Worm (Caenorhabditis elegans): ENCODE data around the gene tsp-3.
A peak's percentile ranks its signal among the peaks of the same experiment; 100 is the strongest.

The tsp-3 gene

ce11 chrIII:13169464-13169966, 43.0 kb upstream of the tsp-3 start, which contains the start of the genes snpc-1.2 and Y39E4B.5 (continued):
- no peak for TF ChIP-seq cebp-1 (GFP tag; IDR thresholded peaks at IDR 0.05)
- TF ChIP-seq cebp-1 (tag; optimal IDR thresholded peaks at IDR 0.05): no peak
- no peak for TF ChIP-seq rcor-1 (GFP tag; IDR thresholded peaks at IDR 0.05)

ce11 chrIII:13173687-13174086, 38.8 kb upstream of the tsp-3 start:
- TF ChIP-seq ama-1 (optimal IDR thresholded peaks at IDR 0.05) (no peak), ama-1 (GFP tag; optimal IDR thresholded peaks at IDR 0.05) (no peak), sea-2 (GFP tag; IDR thresholded peaks at IDR 0.05) (no peak), attf-6 (GFP tag; IDR thresholded peaks at IDR 0.05) (no peak), F33H1.4 (GFP tag; IDR thresholded peaks at IDR 0.05) (peak; percentile 53), akir-1 (GFP tag; optimal IDR thresholded peaks at IDR 0.05) (no peak), lsl-1 (GFP tag; optimal IDR thresholded peaks at IDR 0.05) (peak; percentile 89), gei-17 (GFP tag; optimal IDR thresholded peaks at IDR 0.05) (no peak), hlh-26 (GFP tag; conservative IDR thresholded peaks at IDR 0.05) (no peak), madf-6 (GFP tag; IDR thresholded peaks at IDR 0.05) (peak; percentile 66), cebp-2 (GFP tag; IDR thresholded peaks at IDR 0.05) (no peak), D2030.7 (GFP tag; IDR thresholded peaks at IDR 0.05) (0 out of 2 replicates have a peak, but pooled peaks have one; percentile 12), madf-8 (GFP tag; conservative IDR thresholded peaks at IDR 0.05) (no peak), Y95B8A.8 (GFP tag; IDR thresholded peaks at IDR 0.05) (no peak), lin-35 (GFP tag; optimal IDR thresholded peaks at IDR 0.05) (no peak), ets-4 (GFP tag; optimal IDR thresholded peaks at IDR 0.05) (no peak), K11D2.4 (GFP tag; IDR thresholded peaks at IDR 0.05) (no peak)

- TF ChIP-seq hlh-26 (GFP tag; conservative IDR thresholded peaks at IDR 0.05) (no peak), hsf-1 (GFP tag; IDR thresholded peaks at IDR 0.05) (no peak), cebp-1 (GFP tag; IDR thresholded peaks at IDR 0.05) (no peak), cebp-1 (tag; optimal IDR thresholded peaks at IDR 0.05) (no peak), T26A5.8 (tag; optimal IDR thresholded peaks at IDR 0.05) (no peak), zim-3 (tag; optimal IDR thresholded peaks at IDR 0.05) (no peak), rec-8 (tag; optimal IDR thresholded peaks at IDR 0.05) (no peak), ztf-3 (GFP tag; optimal IDR thresholded peaks at IDR 0.05) (no peak), Y79H2A.3 (GFP tag; conservative IDR thresholded peaks at IDR 0.05) (no peak), ceh-100 (GFP tag; IDR thresholded peaks at IDR 0.05) (no peak), ztf-18 (tag; optimal IDR thresholded peaks at IDR 0.05) (no peak), lsy-27 (tag; optimal IDR thresholded peaks at IDR 0.05; ENCODE audit: borderline replicate concordance, insufficient read depth) (no peak), rpc-1 (optimal IDR thresholded peaks at IDR 0.05) (no peak), rpc-1 (tag; optimal IDR thresholded peaks at IDR 0.05) (no peak), lin-54 (GFP tag; optimal IDR thresholded peaks at IDR 0.05) (no peak), dpl-1 (GFP tag; optimal IDR thresholded peaks at IDR 0.05) (no peak), unc-62 (GFP tag; optimal IDR thresholded peaks at IDR 0.05) (no peak), ZK185.1 (tag; optimal IDR thresholded peaks at IDR 0.05; ENCODE audit: poor library complexity, severe bottlenecking) (no peak)
Observed at ce11 chrIII:13176876-13177275, 35.6 kb upstream of the tsp-3 start.

- TF ChIP-seq cebp-1 (GFP tag; IDR thresholded peaks at IDR 0.05) (no peak), cebp-1 (tag; optimal IDR thresholded peaks at IDR 0.05) (peak; percentile 15), mel-28 (tag; optimal IDR thresholded peaks at IDR 0.05; ENCODE audit: borderline replicate concordance) (no peak), ZK185.1 (tag; optimal IDR thresholded peaks at IDR 0.05; ENCODE audit: poor library complexity, severe bottlenecking) (peak; percentile 10), attf-6 (GFP tag; IDR thresholded peaks at IDR 0.05) (no peak), nhr-80 (tag; optimal IDR thresholded peaks at IDR 0.05) (peak; percentile 9), hmg-1.2 (GFP tag; IDR thresholded peaks at IDR 0.05) (peak; percentile 70), lin-40 (tag; optimal IDR thresholded peaks at IDR 0.05) (peak; percentile 5), lin-54 (GFP tag; optimal IDR thresholded peaks at IDR 0.05) (no peak), attf-5 (GFP tag; optimal IDR thresholded peaks at IDR 0.05) (no peak)
Observed at ce11 chrIII:13182003-13182402, 30.5 kb upstream of the tsp-3 start.
